Worm (Caenorhabditis elegans) whole organism, mixed stage, embryonic: ENCODE measurements around the gene C47D12.2.

Source experiments
- M03D4.4 ChIP-seq: sonication (generic microtip); optimal IDR thresholded peaks from 2 replicates; lab custom pipeline; 2017; ENCODE audit warnings: mild to moderate bottlenecking, missing genetic modification characterization, missing compliant biosample characterization
- bed-3 ChIP-seq: fragments of 200-800 bp; sonication (Bioruptor generic); optimal IDR thresholded peaks from 3 replicates; lab custom pipeline; 2018; ENCODE audit warnings: mild to moderate bottlenecking, missing genetic modification characterization, moderate library complexity, missing compliant biosample characterization
- blmp-1 ChIP-seq: fragments of 150-350 bp; optimal IDR thresholded peaks from 2 replicates; lab custom pipeline; 2014; ENCODE audit warnings: missing biosample characterization, missing genetic modification characterization
- ceh-43 ChIP-seq: fragments of 200-800 bp; sonication (Bioruptor generic); optimal IDR thresholded peaks from 2 replicates; lab custom pipeline; 2018; ENCODE audit warnings: mild to moderate bottlenecking, missing genetic modification characterization, moderate library complexity, missing compliant biosample characterization
- ceh-83 ChIP-seq: fragments of 200-800 bp; sonication (Bioruptor generic); optimal IDR thresholded peaks from 2 replicates; lab custom pipeline; 2018; ENCODE audit warnings: mild to moderate bottlenecking, missing genetic modification characterization, missing compliant biosample characterization
- ces-1 ChIP-seq: fragments of 150-350 bp; optimal IDR thresholded peaks from 2 replicates; lab custom pipeline; 2014; ENCODE audit warnings: missing biosample characterization, missing genetic modification reagents, missing genetic modification characterization
- cnd-1 ChIP-seq: fragments of 200-800 bp; sonication (Bioruptor generic); optimal IDR thresholded peaks from 2 replicates; lab custom pipeline; 2018; ENCODE audit warnings: mild to moderate bottlenecking, missing genetic modification characterization, missing compliant biosample characterization
- drap-1 ChIP-seq: fragments of 200-800 bp; sonication (Bioruptor generic); optimal IDR thresholded peaks from 3 replicates; lab custom pipeline; 2018; ENCODE audit warnings: mild to moderate bottlenecking, missing genetic modification characterization, missing compliant biosample characterization
- elt-3 ChIP-seq: fragments of 150-350 bp; optimal IDR thresholded peaks from 2 replicates; lab custom pipeline; 2014; ENCODE audit warnings: missing biosample characterization, missing genetic modification characterization
- flh-1 ChIP-seq: fragments of 200-800 bp; sonication (Bioruptor generic); optimal IDR thresholded peaks from 2 replicates; lab custom pipeline; 2018; ENCODE audit warnings: mild to moderate bottlenecking, missing genetic modification characterization, moderate library complexity, missing compliant biosample characterization
- ham-2 ChIP-seq: fragments of 200-800 bp; sonication (Bioruptor generic); optimal IDR thresholded peaks from 2 replicates; lab custom pipeline; 2018; ENCODE audit warnings: mild to moderate bottlenecking, missing genetic modification characterization, missing compliant biosample characterization
- hlh-1 ChIP-seq: fragments of 150-350 bp; optimal IDR thresholded peaks from 2 replicates; lab custom pipeline; 2014; ENCODE audit warnings: missing biosample characterization, missing genetic modification reagents, missing genetic modification characterization
- lin-13 ChIP-seq: fragments of 150-350 bp; optimal IDR thresholded peaks from 2 replicates; lab custom pipeline; 2014; ENCODE audit warnings: missing biosample characterization, missing genetic modification characterization
- lin-32 ChIP-seq: fragments of 200-800 bp; sonication (Bioruptor generic); optimal IDR thresholded peaks from 2 replicates; lab custom pipeline; 2018; ENCODE audit warnings: mild to moderate bottlenecking, missing genetic modification characterization, missing compliant biosample characterization
- lsy-2 ChIP-seq: fragments of 150-350 bp; optimal IDR thresholded peaks from 2 replicates; lab custom pipeline; 2014; ENCODE audit warnings: missing biosample characterization, missing genetic modification characterization
- mab-5 ChIP-seq: fragments of 150-350 bp; optimal IDR thresholded peaks from 2 replicates; lab custom pipeline; 2014; ENCODE audit warnings: missing biosample characterization, missing genetic modification characterization
- mep-1 ChIP-seq: fragments of 150-350 bp; optimal IDR thresholded peaks from 2 replicates; lab custom pipeline; 2017; ENCODE audit warnings: missing biosample characterization, missing genetic modification reagents, missing genetic modification characterization, inconsistent platforms
- nhr-2 ChIP-seq: fragments of 150-350 bp; optimal IDR thresholded peaks from 2 replicates; lab custom pipeline; 2014; ENCODE audit warnings: missing biosample characterization, missing genetic modification characterization
- nhr-237 ChIP-seq: fragments of 150-350 bp; optimal IDR thresholded peaks from 2 replicates; lab custom pipeline; 2014; ENCODE audit warnings: missing biosample characterization, missing genetic modification characterization
- nhr-28 ChIP-seq: fragments of 150-350 bp; optimal IDR thresholded peaks from 2 replicates; lab custom pipeline; 2014; ENCODE audit warnings: missing biosample characterization, missing genetic modification characterization
- nhr-76 ChIP-seq: sonication (generic microtip); optimal IDR thresholded peaks from 2 replicates; lab custom pipeline; 2017; ENCODE audit warnings: missing biosample characterization, missing genetic modification characterization
- pha-4 ChIP-seq: fragments of 150-350 bp; optimal IDR thresholded peaks from 2 replicates; lab custom pipeline; 2018; ENCODE audit warnings: missing biosample characterization, missing genetic modification reagents, missing genetic modification characterization
- sem-2 ChIP-seq: fragments of 200-800 bp; sonication (Bioruptor generic); optimal IDR thresholded peaks from 2 replicates; lab custom pipeline; 2018; ENCODE audit warnings: mild to moderate bottlenecking, missing genetic modification characterization, missing compliant biosample characterization
- snpc-4 ChIP-seq: fragments of 150-350 bp; optimal IDR thresholded peaks from 2 replicates; lab custom pipeline; 2014; ENCODE audit warnings: missing biosample characterization, missing genetic modification characterization
- sptf-1 ChIP-seq: sonication (generic microtip); optimal IDR thresholded peaks from 2 replicates; lab custom pipeline; 2017; ENCODE audit warnings: mild to moderate bottlenecking, missing genetic modification characterization, moderate library complexity, missing compliant biosample characterization
- tbx-8 ChIP-seq: fragments of 200-800 bp; sonication (Bioruptor generic); optimal IDR thresholded peaks from 2 replicates; lab custom pipeline; 2018; ENCODE audit warnings: mild to moderate bottlenecking, missing genetic modification characterization, moderate library complexity, missing compliant biosample characterization
- unc-120 ChIP-seq: sonication (generic microtip); optimal IDR thresholded peaks from 2 replicates; lab custom pipeline; 2017; ENCODE audit warnings: missing genetic modification characterization, missing compliant biosample characterization; ENCODE audit not compliant: poor library complexity, severe bottlenecking
- unc-39 ChIP-seq: fragments of 150-350 bp; optimal IDR thresholded peaks from 2 replicates; lab custom pipeline; 2014; ENCODE audit warnings: missing biosample characterization, missing genetic modification characterization
- unc-62 ChIP-seq: fragments of 150-350 bp; optimal IDR thresholded peaks from 2 replicates; lab custom pipeline; 2014; ENCODE audit warnings: missing biosample characterization, missing genetic modification reagents, missing genetic modification characterization
- zip-8 ChIP-seq: fragments of 150-350 bp; optimal IDR thresholded peaks from 2 replicates; lab custom pipeline; 2014; ENCODE audit warnings: missing biosample characterization, missing genetic modification characterization
- ztf-11 ChIP-seq: fragments of 150-350 bp; optimal IDR thresholded peaks from 2 replicates; lab custom pipeline; 2014; ENCODE audit warnings: missing biosample characterization, missing genetic modification characterization

C47D12.2 gene

DNA sequence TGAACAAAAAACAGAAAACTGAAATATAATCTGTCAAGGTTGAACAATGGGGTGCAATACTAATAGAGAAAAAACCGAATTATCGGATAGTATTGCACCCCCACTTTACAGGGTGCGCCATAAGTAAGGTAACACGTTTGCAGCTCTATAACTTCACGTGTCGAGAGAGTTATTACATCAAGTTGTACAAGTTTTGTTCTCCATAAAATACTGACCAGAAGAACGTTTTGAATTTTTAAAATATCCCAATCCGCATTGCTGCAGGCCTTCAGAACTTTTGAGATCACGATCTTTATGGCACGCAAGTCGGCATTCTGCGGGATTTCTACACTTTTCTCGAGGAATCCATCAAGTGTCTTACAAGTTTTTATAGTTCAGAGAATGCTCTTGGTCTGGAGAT is 38.3 kb upstream of the C47D12.2 start:
- no peak for TF ChIP-seq M03D4.4
- no peak for TF ChIP-seq ces-1
- TF ChIP-seq unc-62 (GFP tag; lab: Kevin White, UChicago), result no peak
- no peak for TF ChIP-seq nhr-2 (tag; lab: Kevin White, UChicago)

DNA sequence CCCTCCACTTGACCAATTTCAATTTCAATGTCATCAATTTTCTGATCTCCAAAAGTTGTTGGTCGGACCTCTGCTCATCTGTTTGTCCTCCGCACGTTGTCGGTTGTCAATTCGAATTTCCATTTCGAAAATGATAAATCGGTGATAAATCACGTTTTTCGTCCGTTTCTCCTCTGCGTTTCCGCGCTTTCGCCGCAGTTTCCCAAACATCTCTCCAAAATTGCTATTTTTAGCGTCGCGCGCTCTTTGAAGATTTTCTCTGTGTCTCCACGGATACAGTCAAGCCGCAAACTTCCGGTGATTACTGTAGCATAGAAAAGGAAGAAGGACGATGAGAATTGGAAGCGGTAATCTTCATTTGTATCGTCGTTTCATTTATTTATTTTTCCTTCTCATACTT is 34.1 kb upstream of the C47D12.2 start:
- TF ChIP-seq ham-2 (GFP tag; lab: Kevin White, UChicago), result peak; percentile 16
- TF ChIP-seq nhr-2 (tag; lab: Kevin White, UChicago), result no peak
- TF ChIP-seq, all 35 proteins: peak for 1

DNA sequence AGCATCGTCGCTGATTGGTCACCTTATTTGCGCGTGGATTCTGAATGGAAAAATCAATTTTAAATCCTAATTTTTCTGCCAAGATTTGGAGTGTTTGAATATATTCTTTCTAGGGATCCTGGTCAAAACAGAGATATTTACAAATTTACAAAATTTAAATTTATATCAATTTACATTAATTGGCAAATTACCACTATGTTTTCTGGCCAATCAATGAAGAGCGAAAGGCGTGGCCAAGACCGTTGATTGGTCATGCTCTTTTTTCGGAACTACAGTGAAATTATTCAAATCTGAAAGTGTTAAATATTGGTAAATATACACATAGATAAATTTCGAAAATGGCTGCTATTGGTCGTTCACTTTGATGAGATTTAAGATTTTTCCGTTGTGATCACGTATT is 33.4 kb upstream of the C47D12.2 start:
- TF ChIP-seq nhr-76 (no peak), nhr-28 (tag; lab: Kevin White, UChicago) (no peak), unc-120 (tag; lab: Kevin White, UChicago) (no peak), unc-39 (no peak), blmp-1 (tag; lab: Kevin White, UChicago) (no peak), snpc-4 (tag; lab: Kevin White, UChicago) (no peak), elt-3 (no peak), flh-1 (GFP tag; lab: Kevin White, UChicago) (no peak)

DNA sequence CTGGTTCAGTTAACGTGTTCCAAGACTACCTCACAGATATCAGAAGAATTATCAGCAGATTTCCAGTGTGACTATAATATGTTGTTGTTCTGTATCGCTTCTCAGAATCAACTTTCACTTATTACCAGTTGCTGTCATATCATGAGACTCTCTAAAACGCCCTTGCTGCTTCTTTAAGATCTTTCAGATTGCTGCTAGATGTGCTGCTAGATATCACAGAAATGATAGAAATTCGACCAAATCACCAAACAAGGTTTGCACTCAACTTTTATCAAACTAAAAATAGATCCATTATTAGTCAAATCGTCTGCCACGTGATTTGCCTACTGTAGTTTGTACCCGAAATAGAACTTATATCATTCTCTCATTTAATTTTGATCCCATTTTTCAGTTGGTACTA is 31.6 kb upstream of the C47D12.2 start:
- TF ChIP-seq tbx-8 (GFP tag; lab: Kevin White, UChicago) (no peak), blmp-1 (tag; lab: Kevin White, UChicago) (no peak)

DNA sequence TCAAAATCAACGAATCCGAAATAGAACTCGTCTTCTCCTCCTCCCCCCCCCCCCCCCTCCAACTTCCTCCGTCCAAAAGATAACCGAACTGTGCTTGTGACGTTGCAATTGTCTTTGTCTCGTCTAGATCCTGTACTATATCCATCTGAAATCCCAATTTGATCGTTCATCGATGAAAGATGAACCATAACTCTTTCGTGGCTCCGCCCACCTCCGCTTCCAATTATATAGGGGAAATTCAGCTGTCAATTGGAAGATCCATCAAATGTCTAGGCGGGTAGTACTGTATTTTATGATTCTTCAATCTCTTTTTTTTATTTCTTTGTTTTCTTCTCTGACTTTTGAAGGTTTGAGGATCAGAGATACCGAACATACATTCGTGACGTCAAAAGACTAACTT is 30.7 kb upstream of the C47D12.2 start:
- TF ChIP-seq ceh-83 (GFP tag; lab: Kevin White, UChicago), result no peak
- TF ChIP-seq drap-1 (GFP tag; lab: Kevin White, UChicago), result no peak
- TF ChIP-seq M03D4.4, result no peak
- TF ChIP-seq zip-8 (tag; lab: Kevin White, UChicago), result no peak
- no peak for TF ChIP-seq mep-1 (tag; lab: Kevin White, UChicago)
- TF ChIP-seq flh-1 (GFP tag; lab: Kevin White, UChicago), result no peak
- TF ChIP-seq tbx-8 (GFP tag; lab: Kevin White, UChicago), result no peak
- TF ChIP-seq ceh-43 (GFP tag; lab: Kevin White, UChicago), result no peak
- no peak for TF ChIP-seq unc-62 (GFP tag; lab: Kevin White, UChicago)
- no peak for TF ChIP-seq snpc-4 (tag; lab: Kevin White, UChicago)
- no peak for TF ChIP-seq ztf-11 (tag; lab: Kevin White, UChicago)
- no peak for TF ChIP-seq lin-32
- TF ChIP-seq lin-13, result no peak
- no peak for TF ChIP-seq bed-3 (GFP tag; lab: Kevin White, UChicago)
- no peak for TF ChIP-seq cnd-1 (tag; lab: Kevin White, UChicago)
- no peak for TF ChIP-seq hlh-1 (tag; lab: Kevin White, UChicago)
- TF ChIP-seq elt-3, result no peak
- TF ChIP-seq nhr-28 (tag; lab: Kevin White, UChicago), result no peak
- no peak for TF ChIP-seq mab-5 (tag; lab: Kevin White, UChicago)
- TF ChIP-seq, all 35 proteins: peak for 0

DNA sequence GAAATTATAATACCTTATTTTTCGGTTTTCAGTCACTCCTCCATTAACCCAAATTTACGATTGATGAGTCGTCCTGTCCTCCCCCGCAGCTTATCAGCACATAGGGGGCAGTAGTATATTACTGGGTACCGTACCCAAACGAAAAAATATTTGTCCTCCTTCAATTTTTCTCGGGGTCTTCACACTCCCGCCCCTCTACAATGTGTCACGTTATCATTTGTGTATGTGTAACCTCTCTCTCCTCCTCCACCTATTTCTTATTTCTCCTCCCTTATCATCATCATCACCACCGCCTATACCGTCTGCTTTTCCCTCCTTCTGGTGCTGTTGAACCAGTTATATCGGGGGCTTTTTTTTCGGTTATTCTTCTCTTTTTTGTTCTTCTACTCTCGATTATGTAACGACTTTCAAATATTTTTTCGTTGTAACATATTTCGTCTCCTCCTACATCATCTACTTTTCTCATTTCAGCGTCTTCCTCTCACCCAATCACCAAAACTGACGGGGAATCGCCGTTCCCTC is 29.8 kb upstream of the C47D12.2 start, which contains the start of gene ghi-1:
TSS of gene ghi-1 (plus strand) at position 472 of the 522 bp plus-strand sequence.
- TF ChIP-seq unc-62 (GFP tag; lab: Kevin White, UChicago), result no peak
- TF ChIP-seq ceh-83 (GFP tag; lab: Kevin White, UChicago), result no peak
- TF ChIP-seq nhr-28 (tag; lab: Kevin White, UChicago), result no peak
- TF ChIP-seq sem-2, result no peak
- no peak for TF ChIP-seq sptf-1 (tag; lab: Kevin White, UChicago)
- no peak for TF ChIP-seq flh-1 (GFP tag; lab: Kevin White, UChicago)
- no peak for TF ChIP-seq mep-1 (tag; lab: Kevin White, UChicago)
- no peak for TF ChIP-seq ham-2 (GFP tag; lab: Kevin White, UChicago)
- no peak for TF ChIP-seq zip-8 (tag; lab: Kevin White, UChicago)
- TF ChIP-seq pha-4 (tag; lab: Kevin White, UChicago), result no peak
- no peak for TF ChIP-seq nhr-2 (tag; lab: Kevin White, UChicago)
- TF ChIP-seq lsy-2, result no peak
- no peak for TF ChIP-seq nhr-237 (tag; lab: Kevin White, UChicago)
- no peak for TF ChIP-seq tbx-8 (GFP tag; lab: Kevin White, UChicago)
- no peak for TF ChIP-seq unc-120 (tag; lab: Kevin White, UChicago)
